Worm (Caenorhabditis elegans): Measurements from ENCODE around the gene K08D8.6.
A peak's percentile ranks its signal among the peaks of the same experiment; 100 is the strongest.

Gene K08D8.6

DNA sequence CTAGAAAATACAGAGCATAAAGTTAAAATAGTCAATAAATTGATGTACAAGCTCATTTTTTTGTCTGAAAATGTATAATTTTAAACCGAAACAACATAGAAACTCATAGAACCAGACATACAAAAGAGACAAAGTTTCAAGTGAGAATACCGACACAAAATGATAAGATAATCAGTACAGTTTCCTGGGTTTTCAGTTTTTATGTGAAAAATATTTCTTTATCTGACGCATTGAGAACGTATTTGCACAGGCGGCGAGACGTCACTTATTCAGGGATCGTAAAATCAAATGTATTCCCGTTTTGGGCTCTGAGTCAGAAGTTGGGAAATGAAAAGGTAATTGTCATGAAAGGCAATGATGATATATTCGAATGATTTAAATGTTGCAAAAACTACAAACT lies at the start of gene K08D8.6:
K08D8.6 (minus strand) TSS at position 64 of the 400 bp plus-strand sequence.
- no peak for TF ChIP-seq hlh-30 (tag; optimal IDR thresholded peaks at IDR 0.05; ENCODE audit: insufficient read depth)
- TF ChIP-seq nfya-1 (tag; optimal IDR thresholded peaks at IDR 0.05), result no peak
- TF ChIP-seq unc-86 (tag; optimal IDR thresholded peaks at IDR 0.05), result no peak
- TF ChIP-seq T23F11.4 (GFP tag; optimal IDR thresholded peaks at IDR 0.05), result no peak
- no peak for TF ChIP-seq pat-9 (tag; optimal IDR thresholded peaks at IDR 0.05)
- peak; percentile 4 for TF ChIP-seq elt-2 (tag; optimal IDR thresholded peaks at IDR 0.05)
- no peak for TF ChIP-seq hlh-6 (tag; optimal IDR thresholded peaks at IDR 0.05)
- TF ChIP-seq pros-1 (tag; optimal IDR thresholded peaks at IDR 0.05), result no peak

DNA sequence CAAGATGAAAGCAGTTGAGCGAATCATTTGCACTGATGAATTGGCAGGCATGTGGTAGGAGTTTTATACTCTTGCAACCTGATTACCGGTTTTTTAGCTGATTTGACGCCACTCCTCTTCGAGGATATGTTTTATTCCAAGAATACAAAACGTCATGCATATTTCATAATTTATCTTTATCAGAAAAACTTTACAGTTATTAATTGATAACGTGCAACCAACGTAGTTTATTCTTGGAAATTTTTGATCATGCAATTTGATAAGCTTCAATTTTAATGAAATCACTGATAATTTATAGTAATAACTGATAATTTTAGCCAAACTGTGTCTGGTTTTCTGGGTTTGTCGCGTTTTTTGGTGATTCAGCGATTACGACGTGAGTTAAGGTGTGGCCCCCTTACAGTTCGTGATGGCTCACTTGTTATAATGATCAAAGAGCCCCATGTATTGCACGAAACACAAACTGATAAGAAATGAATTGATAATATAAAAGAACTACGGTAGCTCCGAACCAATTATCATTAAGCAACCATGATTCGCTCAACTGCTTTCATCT lies 46.0 kb upstream of the K08D8.6 start, which contains the start of the genes cld-1 and dod-21:
cld-1 (minus strand) TSS at position 51 of the 556 bp plus-strand sequence.
dod-21 (plus strand) TSS at position 518 of the 556 bp plus-strand sequence.
- TF ChIP-seq ceh-2 (tag; optimal IDR thresholded peaks at IDR 0.05) (no peak), elt-2 (tag; optimal IDR thresholded peaks at IDR 0.05) (peak; percentile 70)

DNA sequence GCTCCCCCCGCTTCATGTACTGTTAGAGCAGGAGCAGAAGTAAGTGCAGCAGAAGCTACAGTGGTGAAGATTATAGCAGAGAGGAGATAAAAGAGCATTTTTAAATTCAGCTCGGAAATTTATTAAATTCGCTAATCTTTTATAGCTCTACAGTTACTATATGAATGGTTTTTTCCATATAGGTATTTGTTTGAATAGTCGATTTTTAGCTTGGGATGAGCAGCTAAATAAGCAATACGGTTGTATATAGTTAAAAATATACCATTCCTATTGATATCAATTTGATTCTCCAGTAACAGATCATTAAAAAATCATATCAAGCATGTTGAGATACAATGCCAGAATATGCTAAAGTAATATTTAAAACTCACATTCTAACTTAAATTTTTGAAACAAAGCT lies 36.3 kb upstream of the K08D8.6 start, which contains the start of gene srlf-5:
srlf-5 (minus strand) TSS at position 101 of the 400 bp plus-strand sequence.
- TF ChIP-seq fax-1 (tag; optimal IDR thresholded peaks at IDR 0.05) (no peak), ceh-18 (tag; optimal IDR thresholded peaks at IDR 0.05) (no peak), sox-2 (GFP tag; IDR thresholded peaks at IDR 0.05) (no peak)

ce11 chrIV:12924332-12924731 lies 34.0 kb upstream of the K08D8.6 start, which contains the start of gene srlf-4:
srlf-4 (minus strand) TSS chrIV:12924432.
- TF ChIP-seq pat-9 (tag; optimal IDR thresholded peaks at IDR 0.05) (no peak), ceh-6 (GFP tag; optimal IDR thresholded peaks at IDR 0.05) (no peak), fkh-10 (GFP tag; optimal IDR thresholded peaks at IDR 0.05) (no peak), sdc-2 (tag; optimal IDR thresholded peaks at IDR 0.05) (no peak), mec-3 (tag; optimal IDR thresholded peaks at IDR 0.05; ENCODE audit: borderline replicate concordance) (no peak), K02D7.2 (tag; optimal IDR thresholded peaks at IDR 0.05) (no peak), pha-2 (tag; optimal IDR thresholded peaks at IDR 0.05) (no peak), ceh-22 (tag; optimal IDR thresholded peaks at IDR 0.05) (no peak), sox-2 (GFP tag; IDR thresholded peaks at IDR 0.05) (no peak), ztf-16 (tag; optimal IDR thresholded peaks at IDR 0.05) (no peak), hlh-15 (tag; optimal IDR thresholded peaks at IDR 0.05) (no peak), gmeb-2 (tag; optimal IDR thresholded peaks at IDR 0.05) (no peak), ceh-19 (GFP tag; optimal IDR thresholded peaks at IDR 0.05) (no peak), syd-9 (tag; optimal IDR thresholded peaks at IDR 0.05) (no peak)

DNA sequence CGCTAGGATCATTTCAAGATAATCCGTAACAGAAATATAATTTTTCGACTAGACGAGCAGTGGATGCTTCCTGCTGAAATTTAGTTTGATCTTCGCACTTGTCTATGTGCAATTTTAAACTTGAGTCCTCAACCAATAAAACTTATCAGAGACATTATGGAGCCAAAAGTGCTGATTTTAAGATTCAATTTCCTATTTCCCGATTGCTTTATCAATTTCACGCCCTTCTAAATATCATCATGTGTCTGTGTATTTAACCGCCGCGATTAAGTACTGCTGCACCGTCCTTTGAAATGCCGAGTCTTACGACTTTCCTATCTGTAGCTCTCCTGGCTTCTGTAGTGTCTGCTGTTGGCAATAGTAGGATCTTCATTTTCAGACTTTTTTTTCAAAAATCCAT lies 30.7 kb upstream of the K08D8.6 start, which contains the start of gene C32H11.4:
C32H11.4 (plus strand) TSS at position 238 of the 400 bp plus-strand sequence.
- TF ChIP-seq K09A11.1 (tag; optimal IDR thresholded peaks at IDR 0.05; ENCODE audit: insufficient read depth) (no peak), F13H6.1 (tag; optimal IDR thresholded peaks at IDR 0.05) (no peak), zip-5 (tag; optimal IDR thresholded peaks at IDR 0.05) (no peak), ref-2 (tag; optimal IDR thresholded peaks at IDR 0.05) (no peak), ceh-2 (tag; optimal IDR thresholded peaks at IDR 0.05) (no peak), unc-3 (GFP tag; conservative IDR thresholded peaks at IDR 0.05) (no peak), unc-3 (tag; optimal IDR thresholded peaks at IDR 0.05) (no peak), unc-42 (tag; optimal IDR thresholded peaks at IDR 0.05) (no peak), ceh-18 (tag; optimal IDR thresholded peaks at IDR 0.05) (no peak), Y22D7AL.16 (tag; optimal IDR thresholded peaks at IDR 0.05) (no peak), hlh-8 (tag; optimal IDR thresholded peaks at IDR 0.05) (no peak), lin-11 (tag; optimal IDR thresholded peaks at IDR 0.05) (no peak)

Measured in whole organism, late embryonic.